Fruit fly (Drosophila melanogaster) whole organism, prepupa: ENCODE data around the gene CG6225.

Source experiments
- Blimp-1 ChIP-seq: fragments of 200-800 bp; sonication (Bioruptor generic); optimal IDR thresholded peaks from 3 replicates; lab custom pipeline; 2017; ENCODE audit warnings: missing biosample characterization, missing genetic modification characterization, mild to moderate bottlenecking, moderate library complexity, missing genetic modification reagents
- CG10669 ChIP-seq: fragments of 200-800 bp; sonication (Bioruptor generic); optimal IDR thresholded peaks from 3 replicates; lab custom pipeline; 2018; ENCODE audit warnings: missing biosample characterization, mild to moderate bottlenecking, missing genetic modification characterization, moderate library complexity
- CG11762 ChIP-seq: fragments of 200-800 bp; sonication (Bioruptor generic); optimal IDR thresholded peaks from 3 replicates; lab custom pipeline; 2016; ENCODE audit warnings: missing biosample characterization, missing genetic modification characterization; ENCODE audit not compliant: insufficient read depth
- CG15336 ChIP-seq: fragments of 200-800 bp; sonication (Bioruptor generic); IDR thresholded peaks from 2 replicates; pipeline ENCODE4 v1.3.6; 2022; ENCODE audit warnings: missing biosample characterization, missing genetic modification characterization
- CG32006 ChIP-seq: fragments of 200-800 bp; sonication (Bioruptor generic); optimal IDR thresholded peaks from 3 replicates; lab custom pipeline; 2017; ENCODE audit warnings: missing biosample characterization, mild to moderate bottlenecking, missing genetic modification characterization
- CG6792 ChIP-seq: fragments of 200-800 bp; sonication (Bioruptor generic); optimal IDR thresholded peaks from 3 replicates; lab custom pipeline; 2016; ENCODE audit warnings: missing biosample characterization, missing genetic modification characterization
- CG9139 ChIP-seq: fragments of 200-800 bp; sonication (Bioruptor generic); optimal IDR thresholded peaks from 3 replicates; lab custom pipeline; 2017; ENCODE audit warnings: missing biosample characterization, mild to moderate bottlenecking, missing genetic modification characterization
- Eip75B ChIP-seq: fragments of 200-800 bp; sonication (Bioruptor generic); optimal IDR thresholded peaks from 3 replicates; lab custom pipeline; 2016; ENCODE audit warnings: missing biosample characterization, missing genetic modification characterization
- Eip78C ChIP-seq: fragments of 200-800 bp; sonication (Bioruptor generic); peaks from one replicate; lab custom pipeline; 2016; ENCODE audit warnings: missing biosample characterization, missing genetic modification characterization
- Gug ChIP-seq: fragments of 200-800 bp; sonication (Bioruptor generic); IDR thresholded peaks from 2 replicates; pipeline ENCODE4 v1.3.6; 2022; ENCODE audit warnings: missing biosample characterization, missing genetic modification characterization
- Hr39 ChIP-seq: fragments of 200-800 bp; sonication (Bioruptor generic); optimal IDR thresholded peaks from 2 replicates; lab custom pipeline; 2016; ENCODE audit warnings: missing biosample characterization, missing genetic modification characterization
- fd59A ChIP-seq: fragments of 200-800 bp; sonication (Bioruptor generic); optimal IDR thresholded peaks from 2 replicates; lab custom pipeline; 2017; ENCODE audit warnings: missing biosample characterization, mild to moderate bottlenecking, missing genetic modification characterization, missing genetic modification reagents
- fkh ChIP-seq: fragments of 200-800 bp; sonication (Bioruptor generic); optimal IDR thresholded peaks from 3 replicates; lab custom pipeline; 2017; ENCODE audit warnings: missing biosample characterization, mild to moderate bottlenecking, missing genetic modification characterization, moderate library complexity
- lz ChIP-seq: fragments of 200-800 bp; sonication (Bioruptor generic); optimal IDR thresholded peaks from 3 replicates; lab custom pipeline; 2016; ENCODE audit warnings: missing biosample characterization, missing genetic modification characterization
- net ChIP-seq: fragments of 200-800 bp; sonication (Bioruptor generic); optimal IDR thresholded peaks from 3 replicates; lab custom pipeline; 2016; ENCODE audit warnings: missing biosample characterization, missing genetic modification characterization
- svp ChIP-seq: fragments of 200-800 bp; sonication (Bioruptor generic); peaks from one replicate; lab custom pipeline; 2016; ENCODE audit warnings: missing biosample characterization, missing genetic modification characterization
- vri ChIP-seq: fragments of 200-800 bp; sonication (Bioruptor generic); optimal IDR thresholded peaks from 3 replicates; lab custom pipeline; 2016; ENCODE audit warnings: missing biosample characterization, mild to moderate bottlenecking, missing genetic modification characterization

CG6225 gene

dm6 chr3R:12701257-12701656 is 46.9 kb downstream of the CG6225 start:
- TF ChIP-seq fkh (GFP tag; lab: Kevin White, UChicago) (peak; percentile 58), lz (GFP tag; lab: Kevin White, UChicago) (no peak)

- TF ChIP-seq Hr39 = no peak
- TF ChIP-seq vri (GFP tag; lab: Kevin White, UChicago) = peak; percentile 63
Observed at dm6 chr3R:12701994-12702494, 47.7 kb downstream of the CG6225 start.

dm6 chr3R:12704861-12705260 is 50.5 kb downstream of the CG6225 start, which contains the start of gene CG12279:
Gene CG12279, plus strand, starts transcription at chr3R:12705094.
- TF ChIP-seq CG6792 (GFP tag; lab: Kevin White, UChicago) = no peak
- no peak for TF ChIP-seq CG11762 (GFP tag; lab: Kevin White, UChicago)
- TF ChIP-seq Eip75B (GFP tag; lab: Kevin White, UChicago) = no peak
- TF ChIP-seq CG15336 (GFP tag; lab: Robert Waterston, UW) = no peak
- no peak for TF ChIP-seq CG32006 (GFP tag; lab: Kevin White, UChicago)
- TF ChIP-seq CG10669 = no peak
- no peak for TF ChIP-seq net
- no peak for TF ChIP-seq Blimp-1 (GFP tag; lab: Kevin White, UChicago)
- no peak for TF ChIP-seq svp (GFP tag; lab: Kevin White, UChicago)
- no peak for TF ChIP-seq Eip78C (GFP tag; lab: Kevin White, UChicago)
- TF ChIP-seq CG9139 (GFP tag; lab: Kevin White, UChicago) = no peak
- TF ChIP-seq vri (GFP tag; lab: Kevin White, UChicago) = no peak
- no peak for TF ChIP-seq fd59A (GFP tag; lab: Kevin White, UChicago)
- TF ChIP-seq Gug (GFP tag; lab: Robert Waterston, UW) = no peak
- TF ChIP-seq, all 60 proteins: peak for 0
